Worm (Caenorhabditis elegans): ENCODE measurements around the gene mrps-16.
A peak's percentile ranks its signal among the peaks of the same experiment; 100 is the strongest.

mrps-16 gene

ce11 chrII:5455650-5456355 is 18.4 kb upstream of the mrps-16 start, which contains the start of gene daz-1 (continued):
- peak in 2 of 3 experiments; percentile 34 to 52 for TF ChIP-seq lin-35 (GFP tag; optimal IDR thresholded peaks at IDR 0.05)
- peak; percentile 44 for TF ChIP-seq D2030.7 (GFP tag; IDR thresholded peaks at IDR 0.05)
- TF ChIP-seq hlh-12 (tag; optimal IDR thresholded peaks at IDR 0.05): no peak

DNA sequence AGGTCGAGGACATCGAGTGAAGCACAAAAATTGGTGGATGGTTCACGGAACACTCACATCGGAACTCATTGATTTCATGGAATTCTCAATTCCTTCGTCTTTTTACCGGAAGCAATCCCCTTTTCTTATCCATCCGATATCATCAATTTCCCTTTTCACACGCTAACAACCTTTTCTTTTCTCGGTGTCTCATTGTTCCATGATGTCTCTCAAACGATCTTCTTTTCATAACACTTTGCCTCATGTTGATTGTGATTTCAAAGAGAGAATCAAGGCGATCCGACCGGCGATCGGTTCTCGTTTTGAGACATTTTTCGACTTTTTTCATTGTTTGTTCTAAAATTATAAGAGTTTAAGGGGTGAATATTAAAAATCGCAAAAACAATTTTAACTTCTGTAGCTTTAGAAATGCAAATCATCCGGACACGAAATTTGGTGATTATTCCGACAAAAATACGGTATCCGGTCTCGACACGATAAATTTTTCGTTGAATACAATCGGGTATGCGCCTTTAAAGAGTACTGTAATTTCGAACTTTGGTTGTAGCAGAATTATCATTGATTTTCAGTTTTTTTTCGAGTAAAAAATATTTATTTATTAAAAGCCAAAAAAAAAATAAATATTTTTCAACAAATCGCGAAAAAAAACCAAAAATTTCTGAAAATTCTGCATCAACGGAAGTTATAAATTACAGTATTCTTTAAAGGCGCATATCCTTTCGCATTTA is 15.3 kb upstream of the mrps-16 start:
- TF ChIP-seq ztf-22 (GFP tag; optimal IDR thresholded peaks at IDR 0.05) (no peak), F33H1.4 (GFP tag; IDR thresholded peaks at IDR 0.05) (peak; percentile 57; the same call in 1 of the 2 replicates), madf-3 (GFP tag; IDR thresholded peaks at IDR 0.05) (0 out of 2 replicates have a peak, but pooled peaks have one; percentile 46), xnd-1 (tag; optimal IDR thresholded peaks at IDR 0.05) (peak; percentile 39), efl-1 (GFP tag; optimal IDR thresholded peaks at IDR 0.05) (no peak), unc-130 (GFP tag; optimal IDR thresholded peaks at IDR 0.05) (no peak), rec-8 (tag; optimal IDR thresholded peaks at IDR 0.05) (no peak), madf-10 (tag; optimal IDR thresholded peaks at IDR 0.05) (no peak), ztf-3 (GFP tag; optimal IDR thresholded peaks at IDR 0.05) (no peak), lsl-1 (GFP tag; optimal IDR thresholded peaks at IDR 0.05) (peak; percentile 80), akir-1 (GFP tag; optimal IDR thresholded peaks at IDR 0.05) (no peak), ceh-40 (GFP tag; IDR thresholded peaks at IDR 0.05) (no peak)

DNA sequence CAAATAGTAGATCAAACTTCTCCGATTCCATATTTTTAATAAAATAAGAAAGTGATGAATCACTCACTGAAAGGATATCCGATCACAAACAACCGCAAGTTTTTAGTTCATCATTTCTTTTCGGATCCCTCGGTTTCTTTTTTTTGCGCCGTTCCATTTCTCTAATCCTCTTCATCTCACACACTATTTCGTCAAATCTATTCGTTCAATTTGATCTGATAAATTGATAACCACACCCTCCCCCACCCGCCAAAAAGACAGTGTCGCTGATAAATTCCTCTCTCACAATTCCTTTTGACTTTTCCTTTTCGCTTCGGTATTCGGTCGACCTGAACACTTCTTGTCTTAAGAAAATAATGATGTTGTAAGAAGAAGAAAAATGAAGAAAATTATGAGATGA is 14.6 kb upstream of the mrps-16 start:
- peak; percentile 87 for TF ChIP-seq hmg-1.2 (GFP tag; IDR thresholded peaks at IDR 0.05)
- TF ChIP-seq hmg-20 (GFP tag; IDR thresholded peaks at IDR 0.05): no peak
- TF ChIP-seq lsy-27 (tag; optimal IDR thresholded peaks at IDR 0.05; ENCODE audit: borderline replicate concordance, insufficient read depth): no peak
- TF ChIP-seq sptf-2 (GFP tag; optimal IDR thresholded peaks at IDR 0.05): no peak
- no peak for TF ChIP-seq mel-28 (tag; optimal IDR thresholded peaks at IDR 0.05; ENCODE audit: borderline replicate concordance)

- no peak for TF ChIP-seq F57A8.1 (GFP tag; optimal IDR thresholded peaks at IDR 0.05)
- no peak for TF ChIP-seq lag-1 (GFP tag; IDR thresholded peaks at IDR 0.05)
- TF ChIP-seq ceh-79 (tag; optimal IDR thresholded peaks at IDR 0.05): no peak
- TF ChIP-seq bed-2 (GFP tag; IDR thresholded peaks at IDR 0.05): no peak
- TF ChIP-seq cebp-1 (GFP tag; IDR thresholded peaks at IDR 0.05): no peak
- TF ChIP-seq cebp-1 (tag; optimal IDR thresholded peaks at IDR 0.05): no peak
- no peak for TF ChIP-seq attf-5 (GFP tag; optimal IDR thresholded peaks at IDR 0.05)
- no peak for TF ChIP-seq unc-62 (GFP tag; optimal IDR thresholded peaks at IDR 0.05)
- TF ChIP-seq Y56A3A.18 (GFP tag; IDR thresholded peaks at IDR 0.05): no peak
- TF ChIP-seq F57C9.4 (tag; optimal IDR thresholded peaks at IDR 0.05): no peak
- TF ChIP-seq ceh-100 (GFP tag; IDR thresholded peaks at IDR 0.05): no peak
- TF ChIP-seq hrde-1 (tag; optimal IDR thresholded peaks at IDR 0.05; ENCODE audit: borderline replicate concordance): no peak
- no peak for TF ChIP-seq mxl-1 (tag; optimal IDR thresholded peaks at IDR 0.05)
- TF ChIP-seq xnd-1 (tag; optimal IDR thresholded peaks at IDR 0.05): no peak
- no peak for TF ChIP-seq gei-17 (GFP tag; optimal IDR thresholded peaks at IDR 0.05)
- no peak for TF ChIP-seq sdz-38 (tag; optimal IDR thresholded peaks at IDR 0.05)
Measured at ce11 chrII:5460911-5461310, 13.3 kb upstream of the mrps-16 start.

Data from whole organism, young adult.